Worm (Caenorhabditis elegans) whole organism, L1 larva: ENCODE measurements around the gene C27A2.8.

Experiments
- F16B12.6 ChIP-seq: fragments of 150-350 bp; optimal IDR thresholded peaks from 2 replicates; lab custom pipeline; 2014; ENCODE audit warnings: missing biosample characterization, missing genetic modification characterization
- Y116A8C.19 ChIP-seq: sonication (generic microtip); optimal IDR thresholded peaks from 2 replicates; lab custom pipeline; 2016; ENCODE audit warnings: missing compliant biosample characterization, missing genetic modification characterization, borderline replicate concordance
- aha-1 ChIP-seq: fragments of 150-350 bp; optimal IDR thresholded peaks from 2 replicates; lab custom pipeline; 2014; ENCODE audit warnings: missing biosample characterization, missing genetic modification characterization
- ama-1 ChIP-seq: fragments of 150-350 bp; optimal IDR thresholded peaks from 2 replicates; lab custom pipeline; 2014
- ceh-88 ChIP-seq: fragments of 200-800 bp; sonication (Bioruptor generic); IDR thresholded peaks from 2 replicates; pipeline ENCODE4 v1.3.6; 2022; ENCODE audit warnings: missing genetic modification characterization, missing compliant biosample characterization
- ces-1 ChIP-seq: fragments of 150-350 bp; optimal IDR thresholded peaks from 2 replicates; lab custom pipeline; 2014; ENCODE audit warnings: missing biosample characterization, missing genetic modification reagents, missing genetic modification characterization
- dpl-1 ChIP-seq, 3 experiments: fragments of 150-350 bp in 2 of 3; sonication (generic microtip) in 1 of 3; optimal IDR thresholded peaks; 2 replicates each; lab custom pipeline; 2014 to 2017; ENCODE audit warnings: missing biosample characterization in 3 of 3, missing genetic modification characterization in 3 of 3, missing genetic modification reagents in 3 of 3
- dsc-1 ChIP-seq: sonication (generic microtip); optimal IDR thresholded peaks from 2 replicates; lab custom pipeline; 2016; ENCODE audit warnings: mild to moderate bottlenecking, missing genetic modification characterization, missing compliant biosample characterization
- efl-1 ChIP-seq, 4 experiments: fragments of 150-350 bp; optimal IDR thresholded peaks in 3 of 4; peaks in 1 of 4; 1 replicate in 1 of 4; 2 replicates in 3 of 4; lab custom pipeline; 2014; ENCODE audit warnings: missing biosample characterization in 2 of 4, missing genetic modification characterization in 2 of 4, missing genetic modification reagents in 2 of 4
- efl-3 ChIP-seq: fragments of 200-800 bp; sonication (Bioruptor generic); optimal IDR thresholded peaks from 2 replicates; lab custom pipeline; 2018; ENCODE audit warnings: mild to moderate bottlenecking, missing genetic modification characterization, missing compliant biosample characterization
- egl-13 ChIP-seq: sonication (generic microtip); optimal IDR thresholded peaks from 2 replicates; lab custom pipeline; 2016; ENCODE audit warnings: missing genotype, missing genetic modification reagents, missing genetic modification characterization, missing compliant biosample characterization
- egl-27 ChIP-seq, 2 experiments: fragments of 150-350 bp in 1 of 2; sonication (generic microtip); optimal IDR thresholded peaks; 3 replicates each; lab custom pipeline; 2017 to 2018; ENCODE audit warnings: missing biosample characterization in 2 of 2, missing genetic modification characterization in 2 of 2, missing genetic modification reagents in 2 of 2
- elt-2 ChIP-seq: sonication (generic microtip); optimal IDR thresholded peaks from 2 replicates; lab custom pipeline; 2016; ENCODE audit warnings: missing genetic modification characterization, mild to moderate bottlenecking, inconsistent platforms, missing compliant biosample characterization, missing genetic modification reagents
- ets-5 ChIP-seq: fragments of 200-800 bp; sonication (Bioruptor generic); IDR thresholded peaks from 2 replicates; pipeline ENCODE4 v1.3.6; 2022; ENCODE audit warnings: missing genetic modification characterization, missing compliant biosample characterization
- fkh-4 ChIP-seq: sonication (generic microtip); optimal IDR thresholded peaks from 2 replicates; lab custom pipeline; 2016; ENCODE audit warnings: missing compliant biosample characterization, missing genetic modification characterization, borderline replicate concordance
- grh-1 ChIP-seq: fragments of 200-800 bp; sonication (Bioruptor generic); IDR thresholded peaks from 2 replicates; pipeline ENCODE4 v1.3.6; 2022; ENCODE audit warnings: missing genetic modification reagents, missing genetic modification characterization, missing compliant biosample characterization
- hlh-4 ChIP-seq: sonication (generic microtip); optimal IDR thresholded peaks from 2 replicates; lab custom pipeline; 2016; ENCODE audit warnings: mild to moderate bottlenecking, missing genetic modification characterization, missing compliant biosample characterization
- hpl-2 ChIP-seq: fragments of 150-350 bp; optimal IDR thresholded peaks from 2 replicates; lab custom pipeline; 2014; ENCODE audit warnings: missing biosample characterization, missing genetic modification reagents, missing genetic modification characterization
- irx-1 ChIP-seq: sonication (generic microtip); optimal IDR thresholded peaks from 2 replicates; lab custom pipeline; 2016; ENCODE audit warnings: missing genetic modification characterization, missing compliant biosample characterization
- isw-1 ChIP-seq: fragments of 200-800 bp; sonication (Bioruptor generic); IDR thresholded peaks from 2 replicates; pipeline ENCODE4 v1.3.6; 2022; ENCODE audit warnings: missing genetic modification characterization, missing compliant biosample characterization
- lin-35 ChIP-seq, 2 experiments: fragments of 150-350 bp; optimal IDR thresholded peaks; 2 replicates each; lab custom pipeline; 2014; ENCODE audit warnings: missing biosample characterization in 2 of 2, missing genetic modification characterization in 2 of 2, missing genetic modification reagents in 2 of 2
- lsy-2 ChIP-seq, 2 experiments: fragments of 150-350 bp; optimal IDR thresholded peaks; 2 replicates each; lab custom pipeline; 2014; ENCODE audit warnings: missing biosample characterization in 2 of 2, missing genetic modification characterization in 2 of 2
- mab-9 ChIP-seq: fragments of 200-800 bp; sonication (Bioruptor generic); IDR thresholded peaks from 2 replicates; pipeline ENCODE4 v1.3.6; 2022; ENCODE audit warnings: missing genetic modification reagents, missing genetic modification characterization, missing compliant biosample characterization
- mdl-1 ChIP-seq, 2 experiments: fragments of 150-350 bp; optimal IDR thresholded peaks; 2 replicates each; lab custom pipeline; 2014 to 2017; ENCODE audit warnings: missing biosample characterization in 2 of 2, missing genetic modification characterization in 2 of 2, inconsistent platforms in 1 of 2
- mef-2 ChIP-seq: fragments of 150-350 bp; optimal IDR thresholded peaks from 2 replicates; lab custom pipeline; 2014; ENCODE audit warnings: missing biosample characterization, missing genetic modification characterization
- mep-1 ChIP-seq: fragments of 150-350 bp; optimal IDR thresholded peaks from 2 replicates; lab custom pipeline; 2014; ENCODE audit warnings: missing biosample characterization, missing genetic modification characterization
- nhr-11 ChIP-seq: fragments of 150-350 bp; optimal IDR thresholded peaks from 2 replicates; lab custom pipeline; 2014; ENCODE audit warnings: missing biosample characterization, missing genetic modification characterization
- nhr-12 ChIP-seq: sonication (generic microtip); optimal IDR thresholded peaks from 2 replicates; lab custom pipeline; 2017; ENCODE audit warnings: missing biosample characterization, missing genetic modification characterization
- nhr-19 ChIP-seq: fragments of 200-800 bp; sonication (Bioruptor generic); conservative IDR thresholded peaks from 2 replicates; pipeline ENCODE4 v1.3.6; 2022; ENCODE audit warnings: missing genetic modification characterization, missing compliant biosample characterization
- nhr-20 ChIP-seq: sonication (generic microtip); optimal IDR thresholded peaks from 2 replicates; lab custom pipeline; 2016; ENCODE audit warnings: mild to moderate bottlenecking, missing genetic modification characterization, missing compliant biosample characterization
- nhr-237 ChIP-seq: fragments of 150-350 bp; optimal IDR thresholded peaks from 2 replicates; lab custom pipeline; 2014; ENCODE audit warnings: missing biosample characterization, missing genetic modification characterization
- nhr-28 ChIP-seq: fragments of 150-350 bp; optimal IDR thresholded peaks from 2 replicates; lab custom pipeline; 2014; ENCODE audit warnings: missing biosample characterization, missing genetic modification characterization
- nhr-71 ChIP-seq: sonication (generic microtip); optimal IDR thresholded peaks from 2 replicates; lab custom pipeline; 2016; ENCODE audit warnings: mild to moderate bottlenecking, missing genetic modification characterization, moderate library complexity, missing compliant biosample characterization
- nhr-76 ChIP-seq: sonication (generic microtip); optimal IDR thresholded peaks from 2 replicates; lab custom pipeline; 2017; ENCODE audit warnings: missing biosample characterization, missing genetic modification characterization
- nhr-77 ChIP-seq: fragments of 150-350 bp; optimal IDR thresholded peaks from 2 replicates; lab custom pipeline; 2014; ENCODE audit warnings: missing biosample characterization, missing genetic modification characterization
- nhr-84 ChIP-seq: sonication (generic microtip); optimal IDR thresholded peaks from 2 replicates; lab custom pipeline; 2017; ENCODE audit warnings: missing biosample characterization, missing genetic modification characterization
- nhr-90 ChIP-seq: sonication (generic microtip); optimal IDR thresholded peaks from 2 replicates; lab custom pipeline; 2016; ENCODE audit warnings: mild to moderate bottlenecking, missing genetic modification characterization, missing compliant biosample characterization; ENCODE audit not compliant: poor library complexity
- pax-3 ChIP-seq: fragments of 200-800 bp; sonication (Bioruptor generic); optimal IDR thresholded peaks from 2 replicates; lab custom pipeline; 2018; ENCODE audit warnings: mild to moderate bottlenecking, missing genetic modification characterization, moderate library complexity, missing compliant biosample characterization
- skn-1 ChIP-seq: fragments of 150-350 bp; optimal IDR thresholded peaks from 2 replicates; lab custom pipeline; 2014; ENCODE audit warnings: missing biosample characterization, missing genetic modification characterization
- snpc-4 ChIP-seq: fragments of 150-350 bp; optimal IDR thresholded peaks from 2 replicates; lab custom pipeline; 2014; ENCODE audit warnings: missing biosample characterization, missing genetic modification characterization
- snu-23 ChIP-seq: sonication (generic microtip); optimal IDR thresholded peaks from 2 replicates; lab custom pipeline; 2016; ENCODE audit warnings: missing genetic modification characterization, missing compliant biosample characterization
- swsn-7 ChIP-seq: sonication (generic microtip); optimal IDR thresholded peaks from 2 replicates; lab custom pipeline; 2016; ENCODE audit warnings: missing genetic modification characterization, missing compliant biosample characterization
- unc-30 ChIP-seq: sonication (generic microtip); optimal IDR thresholded peaks from 2 replicates; lab custom pipeline; 2017; ENCODE audit warnings: missing biosample characterization, missing genetic modification characterization
- unc-62 ChIP-seq: fragments of 150-350 bp; optimal IDR thresholded peaks from 2 replicates; lab custom pipeline; 2014; ENCODE audit warnings: missing biosample characterization, missing genetic modification reagents, missing genetic modification characterization
- unc-86 ChIP-seq: sonication (generic microtip); optimal IDR thresholded peaks from 2 replicates; lab custom pipeline; 2016; ENCODE audit warnings: missing genetic modification characterization, missing compliant biosample characterization
- vab-15 ChIP-seq: sonication (generic microtip); optimal IDR thresholded peaks from 2 replicates; lab custom pipeline; 2017; ENCODE audit warnings: missing genotype, mild to moderate bottlenecking, missing genetic modification characterization, missing compliant biosample characterization
- xbp-1 ChIP-seq: sonication (generic microtip); optimal IDR thresholded peaks from 2 replicates; lab custom pipeline; 2016; ENCODE audit warnings: missing genetic modification characterization, missing compliant biosample characterization
- zag-1 ChIP-seq: fragments of 150-350 bp; optimal IDR thresholded peaks from 2 replicates; lab custom pipeline; 2014; ENCODE audit warnings: missing biosample characterization, missing genetic modification characterization
- ztf-11 ChIP-seq, 2 experiments: sonication (generic microtip); optimal IDR thresholded peaks; 2 replicates each; lab custom pipeline; 2016 to 2017; ENCODE audit warnings: missing genetic modification characterization in 2 of 2, missing biosample characterization in 1 of 2, missing compliant biosample characterization in 1 of 2

The C27A2.8 gene

DNA sequence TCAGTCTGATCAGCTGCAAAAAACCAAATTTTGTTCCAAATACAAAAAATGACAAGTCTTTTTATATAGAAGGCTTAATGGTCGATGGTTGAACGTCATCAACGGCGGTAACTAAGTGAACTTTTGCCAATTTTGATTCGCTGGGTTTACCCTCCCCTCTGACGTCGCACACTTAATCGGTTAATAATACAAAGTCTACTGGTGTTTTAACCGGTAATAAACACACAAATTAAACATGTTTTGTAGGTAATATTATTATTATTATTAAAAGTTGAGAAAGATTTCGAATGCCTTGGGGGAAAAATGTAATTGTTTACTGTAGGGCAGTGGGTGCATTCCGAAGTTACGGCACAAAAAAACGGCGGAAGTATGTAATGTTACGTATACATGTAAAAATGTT lies 7.1 kb downstream of the C27A2.8 start, which contains the start of gene pho-12:
Gene pho-12, minus strand, starts transcription at position 101 of the 400 bp plus-strand sequence.
- TF ChIP-seq egl-27 (tag; optimal IDR thresholded peaks at IDR 0.05; lab: Kevin White, UChicago) (no peak), nhr-90 (tag; lab: Kevin White, UChicago) (no peak), hpl-2 (GFP tag; lab: Kevin White, UChicago) (no peak), swsn-7 (tag; lab: Kevin White, UChicago) (no peak), nhr-12 (tag; lab: Kevin White, UChicago) (no peak), unc-30 (no peak), hlh-4 (tag; lab: Kevin White, UChicago) (no peak), isw-1 (GFP tag; lab: Robert Waterston, UW) (no peak)

DNA sequence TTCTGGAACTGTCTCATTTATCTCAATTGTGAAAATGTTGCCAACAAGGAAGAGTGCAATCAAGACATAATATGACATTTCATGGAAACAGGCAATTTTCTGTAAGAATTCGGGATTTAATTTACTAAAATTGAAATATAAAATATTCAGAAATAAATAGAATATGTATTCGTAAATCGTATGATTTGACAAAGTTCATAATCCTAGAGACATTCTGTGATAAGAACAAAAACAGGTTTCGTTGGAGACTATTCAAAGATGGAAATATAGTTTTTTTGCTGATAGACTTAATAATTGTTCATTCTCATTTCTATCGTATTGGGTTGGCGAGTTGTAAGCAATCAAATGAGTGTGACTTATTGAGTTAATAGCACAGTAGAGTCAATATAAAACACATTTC lies 9.8 kb downstream of the C27A2.8 start, which contains the start of gene C27A2.12:
Gene C27A2.12, minus strand, starts transcription at position 101 of the 400 bp plus-strand sequence.
- TF ChIP-seq mdl-1 (tag; optimal IDR thresholded peaks at IDR 0.05; lab: Kevin White, UChicago) (no peak), irx-1 (no peak), aha-1 (tag; lab: Kevin White, UChicago) (no peak)

DNA sequence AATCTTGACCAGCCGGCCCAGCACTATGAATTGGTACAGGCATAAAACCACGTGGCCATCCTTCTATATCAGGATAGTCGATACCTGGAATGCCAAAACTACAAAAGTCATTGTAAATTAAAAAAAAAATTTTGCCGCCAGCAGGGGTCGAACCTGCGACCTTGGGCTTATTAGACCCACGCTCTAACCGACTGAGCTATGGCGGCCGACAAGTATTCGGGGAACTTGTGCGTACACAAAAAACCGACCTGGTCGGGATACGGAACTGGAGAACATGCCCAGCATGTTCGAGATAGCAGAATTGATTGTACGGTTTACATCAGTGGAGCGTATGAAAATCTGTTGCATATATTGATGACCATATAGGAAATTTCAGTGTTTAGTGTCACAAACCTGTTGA lies 10.5 kb downstream of the C27A2.8 start:
- TF ChIP-seq lsy-2 (tag; optimal IDR thresholded peaks at IDR 0.05; lab: Kevin White, UChicago) (peak; percentile 76 to 79), unc-30 (no peak), hlh-4 (tag; lab: Kevin White, UChicago) (no peak), nhr-28 (no peak), dsc-1 (tag; lab: Kevin White, UChicago) (peak; percentile 52), snu-23 (peak; percentile 79), lin-35 (GFP tag; optimal IDR thresholded peaks at IDR 0.05; lab: Kevin White, UChicago) (peak; percentile 53 to 77), ets-5 (GFP tag; lab: Robert Waterston, UW) (no peak), nhr-19 (GFP tag; lab: Robert Waterston, UW) (peak; percentile 76), aha-1 (tag; lab: Kevin White, UChicago) (no peak), mef-2 (no peak), ama-1 (lab: Kevin White, UChicago) (no peak), nhr-71 (tag; lab: Kevin White, UChicago) (peak; percentile 74), pax-3 (tag; lab: Kevin White, UChicago) (peak; percentile 29), nhr-11 (tag; lab: Kevin White, UChicago) (no peak), ztf-11 (tag; optimal IDR thresholded peaks at IDR 0.05; lab: Kevin White, UChicago) (no peak), unc-62 (GFP tag; lab: Kevin White, UChicago) (no peak), dpl-1 (GFP tag; optimal IDR thresholded peaks at IDR 0.05; lab: Kevin White, UChicago) (peak; percentile 31 to 47 (median 44)), mep-1 (tag; lab: Kevin White, UChicago) (peak; percentile 67), skn-1 (tag; lab: Kevin White, UChicago) (peak; percentile 43), nhr-84 (no peak), zag-1 (tag; lab: Kevin White, UChicago) (no peak), elt-2 (tag; lab: Kevin White, UChicago) (peak; percentile 89), nhr-76 (tag; lab: Kevin White, UChicago) (no peak), unc-86 (no peak), fkh-4 (tag; lab: Kevin White, UChicago) (no peak), ceh-88 (no peak), ces-1 (no peak), vab-15 (tag; lab: Kevin White, UChicago) (no peak), nhr-20 (peak; percentile 76), xbp-1 (tag; lab: Kevin White, UChicago) (peak; percentile 49), egl-13 (tag; lab: Kevin White, UChicago) (no peak), efl-1 (optimal IDR thresholded peaks at IDR 0.05; lab: Kevin White, UChicago) (peak; percentile 41 to 67), efl-1 (GFP tag; optimal IDR thresholded peaks at IDR 0.05 in 1 of 2; lab: Kevin White, UChicago) (peak; percentile 39 to 94), grh-1 (GFP tag; lab: Robert Waterston, UW) (0 out of 2 replicates have a peak, but pooled peaks have one; percentile 21), snpc-4 (tag; lab: Kevin White, UChicago) (peak; percentile 98), mab-9 (GFP tag; lab: Robert Waterston, UW) (0 out of 2 replicates have a peak, but pooled peaks have one; percentile 43), nhr-77 (tag; lab: Kevin White, UChicago) (peak; percentile 23), F16B12.6 (tag; lab: Kevin White, UChicago) (peak; percentile 26), Y116A8C.19 (tag; lab: Kevin White, UChicago) (no peak), nhr-237 (no peak), efl-3 (GFP tag; lab: Kevin White, UChicago) (no peak), isw-1 (GFP tag; lab: Robert Waterston, UW) (no peak; the same call in 1 of the 2 replicates)
